Fruit fly (Drosophila melanogaster) whole organism, embryonic: Measurements from ENCODE around the gene CG1354.

Source experiments
- CG4328 ChIP-seq: fragments of 200-800 bp; sonication (Bioruptor generic); optimal IDR thresholded peaks from 3 replicates; lab custom pipeline; 2017; ENCODE audit warnings: missing biosample characterization, missing genetic modification reagents, missing genetic modification characterization
- Dref ChIP-seq: fragments of 200-800 bp; sonication (Bioruptor generic); IDR thresholded peaks from 2 replicates; pipeline ENCODE4 v1.3.6; 2022; ENCODE audit warnings: missing biosample characterization, missing genetic modification characterization
- Oli ChIP-seq: fragments of 200-800 bp; sonication (Bioruptor generic); optimal IDR thresholded peaks from 2 replicates; lab custom pipeline; 2018; ENCODE audit warnings: missing biosample characterization, mild to moderate bottlenecking, missing genetic modification characterization, moderate library complexity
- ems ChIP-seq: fragments of 200-800 bp; sonication (Bioruptor generic); optimal IDR thresholded peaks from 3 replicates; lab custom pipeline; 2016; ENCODE audit warnings: missing biosample characterization, missing genetic modification characterization
- lola ChIP-seq, 3 experiments: fragments of >200 bp in 2 of 3; fragments of 200-800 bp in 1 of 3; sonication (Bioruptor generic) in 1 of 3; optimal IDR thresholded peaks; 2 replicates each; lab custom pipeline; 2017 to 2019; ENCODE audit warnings: missing biosample characterization in 3 of 3, missing genetic modification characterization in 3 of 3, mild to moderate bottlenecking in 1 of 3, moderate library complexity in 1 of 3
- pan ChIP-seq, 4 experiments: fragments of >200 bp in 3 of 4; fragments of 200-800 bp in 1 of 4; sonication (Bioruptor generic) in 1 of 4; optimal IDR thresholded peaks in 3 of 4; IDR thresholded peaks in 1 of 4; 2 replicates each; pipeline versions ENCODE4 v1.3.6 to Lab custom; 2017 to 2022; ENCODE audit warnings: missing biosample characterization in 2 of 4, missing genetic modification characterization in 2 of 4, mixed read lengths in 1 of 4
- sug ChIP-seq: fragments of 200-800 bp; optimal IDR thresholded peaks from 2 replicates; lab custom pipeline; 2019; ENCODE audit warnings: missing biosample characterization, mild to moderate bottlenecking, missing genetic modification characterization, moderate library complexity

- no peak for TF ChIP-seq Oli (tag; lab: Kevin White, UChicago)
- TF ChIP-seq sug (tag; lab: Kevin White, UChicago): no peak
- no peak for TF ChIP-seq pan (optimal IDR thresholded peaks at IDR 0.05; lab: Kevin White, UChicago)
- TF ChIP-seq pan (GFP tag; optimal IDR thresholded peaks at IDR 0.05 in 1 of 2, IDR thresholded peaks at IDR 0.05 in 1 of 2): no peak
- no peak for TF ChIP-seq Dref (GFP tag; lab: Robert Waterston, UW)
- no peak for TF ChIP-seq lola (GFP tag; optimal IDR thresholded peaks at IDR 0.05; lab: Kevin White, UChicago)
- no peak for TF ChIP-seq CG4328 (GFP tag; lab: Kevin White, UChicago)
- TF ChIP-seq ems: no peak
Measured at dm6 chrX:9816063-9816462, 37.5 kb downstream of the CG1354 start.
